Fruit fly (Drosophila melanogaster) S2 (cell line): ENCODE measurements around the gene CG2961.

Source experiments
- CG8478 ChIP-seq: fragments of >200 bp; optimal IDR thresholded peaks from 2 replicates; lab custom pipeline; 2018
- CTCF ChIP-seq, 2 experiments: fragments of >200 bp; optimal IDR thresholded peaks; 2 replicates each; lab custom pipeline; 2018

DNA sequence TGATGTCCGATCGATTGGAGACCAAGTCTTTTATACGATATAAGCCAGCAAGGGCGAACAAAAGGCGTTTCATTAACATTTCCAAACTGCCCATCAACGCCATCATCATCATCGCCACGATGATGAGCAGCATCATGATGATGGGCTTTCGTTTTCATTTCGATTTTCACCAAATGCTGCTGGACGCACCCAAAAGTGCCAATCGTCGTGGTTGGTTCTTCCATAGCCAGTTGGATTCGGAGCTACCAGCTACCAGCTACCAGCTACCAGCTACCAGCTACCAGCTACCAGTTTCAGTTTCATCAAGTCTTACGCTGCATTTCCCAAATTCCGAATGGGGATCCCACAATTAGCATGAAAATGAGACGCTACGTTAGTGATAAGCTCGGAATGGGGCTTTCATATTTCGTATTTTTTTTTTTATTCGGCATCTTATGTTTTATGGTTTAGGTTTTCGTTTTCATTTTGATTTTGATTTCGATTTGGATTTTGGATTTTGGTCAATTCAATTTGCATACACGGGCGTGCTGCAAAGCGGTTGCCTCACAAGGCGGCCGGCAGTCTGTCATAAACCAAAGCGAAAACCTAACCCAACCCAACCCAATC is 16.1 kb downstream of the CG2961 start, which contains the start of gene CG2962:
- TF ChIP-seq CTCF (optimal IDR thresholded peaks at IDR 0.05; lab: Kevin White, UChicago) (no peak), CG8478 (lab: Kevin White, UChicago) (no peak)
